Worm (Caenorhabditis elegans): ENCODE measurements around the gene Y38H6C.15.

The Y38H6C.15 gene

ce11 chrV:20485285-20485684 lies 50.8 kb downstream of the Y38H6C.15 start, which contains the start of gene dhcr-7:
Gene dhcr-7, minus strand, starts transcription at chrV:20485385.
- TF ChIP-seq lin-39 (tag; optimal IDR thresholded peaks at IDR 0.05) (no peak), ceh-63 (GFP tag; optimal IDR thresholded peaks at IDR 0.05) (no peak), egl-13 (tag; optimal IDR thresholded peaks at IDR 0.05) (no peak), efl-1 (optimal IDR thresholded peaks at IDR 0.05) (no peak), efl-1 (GFP tag; optimal IDR thresholded peaks at IDR 0.05 in 1 of 2) (no peak)

All from whole organism, L1 larva.